Worm (Caenorhabditis elegans): Measurements from ENCODE around the gene nck-1.

DNA sequence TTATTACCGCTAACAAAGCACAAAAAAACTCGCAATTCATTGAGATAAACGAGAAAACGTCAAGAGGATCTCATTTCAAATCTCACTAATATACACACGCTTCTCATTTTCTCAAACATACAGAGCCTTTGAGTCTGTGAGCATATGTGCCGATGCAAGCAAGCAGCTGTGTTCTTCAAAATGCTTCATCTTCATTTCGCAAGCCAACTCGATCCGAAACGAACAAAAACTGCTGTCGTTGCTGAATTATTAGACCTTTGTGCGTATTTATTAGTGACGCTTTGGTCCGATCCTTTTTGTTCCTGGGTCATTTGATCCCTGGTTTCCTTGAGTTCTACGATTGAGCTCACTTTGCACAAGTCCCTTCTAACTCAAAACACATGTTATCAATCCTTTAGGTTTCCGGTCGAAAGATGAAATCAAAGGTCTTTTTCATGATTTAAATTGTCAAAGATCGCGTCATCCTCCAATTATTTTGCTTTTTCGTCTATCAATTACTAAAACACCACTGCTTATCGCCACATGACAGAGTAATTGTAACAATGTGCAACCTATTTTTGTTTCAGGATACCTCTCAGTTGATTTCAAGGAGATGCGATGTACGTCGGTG, 46.2 kb downstream of the nck-1 start, which contains the start of gene R02E4.2:
- TF ChIP-seq ref-1 (GFP tag; conservative IDR thresholded peaks at IDR 0.05): no peak
- TF ChIP-seq flt-1 (GFP tag; IDR thresholded peaks at IDR 0.05): no peak
